Worm (Caenorhabditis elegans) whole organism, L1 larva: Measurements from ENCODE around the gene M176.10.

Source experiments
- C04F5.9 ChIP-seq: sonication (generic microtip); optimal IDR thresholded peaks from 2 replicates; lab custom pipeline; 2016; ENCODE audit warnings: missing genetic modification characterization, missing compliant biosample characterization
- C34B4.2 ChIP-seq: sonication (generic microtip); optimal IDR thresholded peaks from 2 replicates; lab custom pipeline; 2017; ENCODE audit warnings: mild to moderate bottlenecking, missing genetic modification characterization, missing compliant biosample characterization
- Y116A8C.19 ChIP-seq: sonication (generic microtip); optimal IDR thresholded peaks from 2 replicates; lab custom pipeline; 2016; ENCODE audit warnings: missing compliant biosample characterization, missing genetic modification characterization, borderline replicate concordance
- alr-1 ChIP-seq: fragments of 200-800 bp; sonication (Bioruptor generic); optimal IDR thresholded peaks from 2 replicates; lab custom pipeline; 2018; ENCODE audit warnings: borderline replicate concordance, mild to moderate bottlenecking, missing genetic modification characterization, missing compliant biosample characterization
- aly-2 ChIP-seq: fragments of 150-350 bp; optimal IDR thresholded peaks from 2 replicates; lab custom pipeline; 2014; ENCODE audit warnings: missing biosample characterization, missing genetic modification characterization
- ama-1 ChIP-seq: fragments of 150-350 bp; optimal IDR thresholded peaks from 2 replicates; lab custom pipeline; 2014
- blmp-1 ChIP-seq: fragments of 150-350 bp; optimal IDR thresholded peaks from 2 replicates; lab custom pipeline; 2014; ENCODE audit warnings: missing biosample characterization, missing genetic modification characterization
- ceh-63 ChIP-seq: fragments of 200-800 bp; sonication (Bioruptor generic); optimal IDR thresholded peaks from 2 replicates; lab custom pipeline; 2018; ENCODE audit warnings: mild to moderate bottlenecking, missing genetic modification characterization, missing compliant biosample characterization
- dpl-1 ChIP-seq, 3 experiments: fragments of 150-350 bp in 2 of 3; sonication (generic microtip) in 1 of 3; optimal IDR thresholded peaks; 2 replicates each; lab custom pipeline; 2014 to 2017; ENCODE audit warnings: missing biosample characterization in 3 of 3, missing genetic modification characterization in 3 of 3, missing genetic modification reagents in 3 of 3
- dsc-1 ChIP-seq: sonication (generic microtip); optimal IDR thresholded peaks from 2 replicates; lab custom pipeline; 2016; ENCODE audit warnings: mild to moderate bottlenecking, missing genetic modification characterization, missing compliant biosample characterization
- efl-1 ChIP-seq, 4 experiments: fragments of 150-350 bp; optimal IDR thresholded peaks in 3 of 4; peaks in 1 of 4; 1 replicate in 1 of 4; 2 replicates in 3 of 4; lab custom pipeline; 2014; ENCODE audit warnings: missing biosample characterization in 2 of 4, missing genetic modification characterization in 2 of 4, missing genetic modification reagents in 2 of 4
- efl-3 ChIP-seq: fragments of 200-800 bp; sonication (Bioruptor generic); optimal IDR thresholded peaks from 2 replicates; lab custom pipeline; 2018; ENCODE audit warnings: mild to moderate bottlenecking, missing genetic modification characterization, missing compliant biosample characterization
- elt-2 ChIP-seq: sonication (generic microtip); optimal IDR thresholded peaks from 2 replicates; lab custom pipeline; 2016; ENCODE audit warnings: missing genetic modification characterization, mild to moderate bottlenecking, inconsistent platforms, missing compliant biosample characterization, missing genetic modification reagents
- elt-3 ChIP-seq, 6 experiments: fragments of 150-350 bp in 1 of 6; sonication (generic microtip); optimal IDR thresholded peaks; 2 replicates each; lab custom pipeline; 2017 to 2018; ENCODE audit warnings: missing biosample characterization in 6 of 6, missing genetic modification characterization in 6 of 6, inconsistent platforms in 1 of 6
- fkh-8 ChIP-seq: sonication (generic microtip); optimal IDR thresholded peaks from 2 replicates; lab custom pipeline; 2016; ENCODE audit warnings: mild to moderate bottlenecking, missing genetic modification characterization, missing compliant biosample characterization
- hlh-17 ChIP-seq: fragments of 200-800 bp; sonication (Bioruptor generic); optimal IDR thresholded peaks from 2 replicates; lab custom pipeline; 2018; ENCODE audit warnings: missing genetic modification characterization, mild to moderate bottlenecking, missing compliant biosample characterization, moderate library complexity, borderline replicate concordance
- hpl-2 ChIP-seq: fragments of 150-350 bp; optimal IDR thresholded peaks from 2 replicates; lab custom pipeline; 2014; ENCODE audit warnings: missing biosample characterization, missing genetic modification reagents, missing genetic modification characterization
- irx-1 ChIP-seq: sonication (generic microtip); optimal IDR thresholded peaks from 2 replicates; lab custom pipeline; 2016; ENCODE audit warnings: missing genetic modification characterization, missing compliant biosample characterization
- lin-15B ChIP-seq: fragments of 150-350 bp; sonication (generic microtip); optimal IDR thresholded peaks from 3 replicates; lab custom pipeline; 2014; ENCODE audit warnings: missing biosample characterization, missing genetic modification characterization
- lin-35 ChIP-seq, 2 experiments: fragments of 150-350 bp; optimal IDR thresholded peaks; 2 replicates each; lab custom pipeline; 2014; ENCODE audit warnings: missing biosample characterization in 2 of 2, missing genetic modification characterization in 2 of 2, missing genetic modification reagents in 2 of 2
- lin-39 ChIP-seq: fragments of 150-350 bp; optimal IDR thresholded peaks from 2 replicates; lab custom pipeline; 2014; ENCODE audit warnings: missing biosample characterization, missing genetic modification reagents, missing genetic modification characterization
- mab-9 ChIP-seq: fragments of 200-800 bp; sonication (Bioruptor generic); IDR thresholded peaks from 2 replicates; pipeline ENCODE4 v1.3.6; 2022; ENCODE audit warnings: missing genetic modification reagents, missing genetic modification characterization, missing compliant biosample characterization
- nhr-12 ChIP-seq: sonication (generic microtip); optimal IDR thresholded peaks from 2 replicates; lab custom pipeline; 2017; ENCODE audit warnings: missing biosample characterization, missing genetic modification characterization
- nhr-19 ChIP-seq: fragments of 200-800 bp; sonication (Bioruptor generic); conservative IDR thresholded peaks from 2 replicates; pipeline ENCODE4 v1.3.6; 2022; ENCODE audit warnings: missing genetic modification characterization, missing compliant biosample characterization
- nhr-20 ChIP-seq: sonication (generic microtip); optimal IDR thresholded peaks from 2 replicates; lab custom pipeline; 2016; ENCODE audit warnings: mild to moderate bottlenecking, missing genetic modification characterization, missing compliant biosample characterization
- nhr-237 ChIP-seq: fragments of 150-350 bp; optimal IDR thresholded peaks from 2 replicates; lab custom pipeline; 2014; ENCODE audit warnings: missing biosample characterization, missing genetic modification characterization
- nhr-28 ChIP-seq: fragments of 150-350 bp; optimal IDR thresholded peaks from 2 replicates; lab custom pipeline; 2014; ENCODE audit warnings: missing biosample characterization, missing genetic modification characterization
- nhr-77 ChIP-seq: fragments of 150-350 bp; optimal IDR thresholded peaks from 2 replicates; lab custom pipeline; 2014; ENCODE audit warnings: missing biosample characterization, missing genetic modification characterization
- nhr-90 ChIP-seq: sonication (generic microtip); optimal IDR thresholded peaks from 2 replicates; lab custom pipeline; 2016; ENCODE audit warnings: mild to moderate bottlenecking, missing genetic modification characterization, missing compliant biosample characterization; ENCODE audit not compliant: poor library complexity
- snpc-4 ChIP-seq: fragments of 150-350 bp; optimal IDR thresholded peaks from 2 replicates; lab custom pipeline; 2014; ENCODE audit warnings: missing biosample characterization, missing genetic modification characterization
- snu-23 ChIP-seq: sonication (generic microtip); optimal IDR thresholded peaks from 2 replicates; lab custom pipeline; 2016; ENCODE audit warnings: missing genetic modification characterization, missing compliant biosample characterization
- sox-4 ChIP-seq: sonication (generic microtip); optimal IDR thresholded peaks from 2 replicates; lab custom pipeline; 2016; ENCODE audit warnings: missing genetic modification characterization, missing compliant biosample characterization
- sup-37 ChIP-seq: fragments of 200-800 bp; sonication (Bioruptor generic); optimal IDR thresholded peaks from 2 replicates; lab custom pipeline; 2018; ENCODE audit warnings: mild to moderate bottlenecking, missing genetic modification characterization, missing compliant biosample characterization
- swsn-7 ChIP-seq: sonication (generic microtip); optimal IDR thresholded peaks from 2 replicates; lab custom pipeline; 2016; ENCODE audit warnings: missing genetic modification characterization, missing compliant biosample characterization
- unc-130 ChIP-seq: fragments of 150-350 bp; optimal IDR thresholded peaks from 2 replicates; lab custom pipeline; 2017; ENCODE audit warnings: missing biosample characterization, missing genetic modification characterization, inconsistent platforms
- unc-30 ChIP-seq: sonication (generic microtip); optimal IDR thresholded peaks from 2 replicates; lab custom pipeline; 2017; ENCODE audit warnings: missing biosample characterization, missing genetic modification characterization
- unc-62 ChIP-seq: fragments of 150-350 bp; optimal IDR thresholded peaks from 2 replicates; lab custom pipeline; 2014; ENCODE audit warnings: missing biosample characterization, missing genetic modification reagents, missing genetic modification characterization
- zag-1 ChIP-seq: fragments of 150-350 bp; optimal IDR thresholded peaks from 2 replicates; lab custom pipeline; 2014; ENCODE audit warnings: missing biosample characterization, missing genetic modification characterization
- ztf-11 ChIP-seq, 2 experiments: sonication (generic microtip); optimal IDR thresholded peaks; 2 replicates each; lab custom pipeline; 2016 to 2017; ENCODE audit warnings: missing genetic modification characterization in 2 of 2, missing biosample characterization in 1 of 2, missing compliant biosample characterization in 1 of 2

M176.10 gene

DNA sequence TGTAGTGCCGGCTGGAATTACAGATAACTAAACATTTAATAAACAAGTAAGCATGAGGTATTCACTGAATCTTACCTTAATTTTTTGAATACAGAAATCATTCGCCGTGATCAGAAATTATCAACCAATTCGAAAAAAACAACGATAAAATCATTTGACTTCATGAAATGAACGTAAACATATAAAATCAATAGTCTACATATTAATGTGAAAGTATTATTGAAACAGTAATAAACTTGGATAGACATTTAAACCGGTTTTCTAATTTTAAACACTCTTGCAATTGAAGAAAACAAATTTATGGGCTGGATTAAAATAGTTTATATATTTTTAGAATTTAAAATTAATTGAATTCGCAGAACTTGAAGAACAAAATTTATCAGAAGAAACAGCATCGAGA lies 15.9 kb upstream of the M176.10 start, which contains the start of gene chil-16:
TSS of gene chil-16 (minus strand) at position 101 of the 400 bp plus-strand sequence.
- TF ChIP-seq Y116A8C.19 (tag; lab: Kevin White, UChicago) (no peak), snpc-4 (tag; lab: Kevin White, UChicago) (no peak)

DNA sequence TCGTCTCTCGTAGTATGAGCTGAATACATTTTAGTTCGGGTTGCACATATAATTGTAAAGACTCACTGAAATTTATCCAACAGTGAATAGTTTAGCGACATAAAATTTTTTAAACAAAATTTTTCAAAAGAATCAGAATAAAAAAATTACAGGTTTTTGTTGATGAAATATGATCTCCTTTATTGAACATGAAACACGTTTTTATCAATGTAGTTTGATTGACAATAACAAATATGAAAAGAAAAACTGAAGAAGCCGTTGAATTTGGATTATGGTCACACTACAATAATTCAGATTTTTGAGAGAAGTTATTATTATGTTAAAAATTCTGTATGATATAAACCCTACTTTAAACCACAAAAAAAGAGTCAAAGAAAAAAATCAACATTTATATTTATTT lies 14.1 kb upstream of the M176.10 start, which contains the start of gene chil-17:
TSS of gene chil-17 (minus strand) at position 101 of the 400 bp plus-strand sequence.
- TF ChIP-seq lin-15B (tag; lab: Kevin White, UChicago) (no peak), sup-37 (no peak), ztf-11 (tag; optimal IDR thresholded peaks at IDR 0.05; lab: Kevin White, UChicago) (no peak), C04F5.9 (no peak), dpl-1 (GFP tag; optimal IDR thresholded peaks at IDR 0.05; lab: Kevin White, UChicago) (no peak), elt-2 (tag; lab: Kevin White, UChicago) (no peak), hlh-17 (GFP tag; lab: Kevin White, UChicago) (no peak), C34B4.2 (tag; lab: Kevin White, UChicago) (no peak), dsc-1 (tag; lab: Kevin White, UChicago) (no peak), nhr-28 (tag; lab: Kevin White, UChicago) (no peak), mab-9 (GFP tag; lab: Robert Waterston, UW) (no peak), unc-130 (tag; lab: Kevin White, UChicago) (no peak), hpl-2 (no peak), nhr-12 (tag; lab: Kevin White, UChicago) (no peak), fkh-8 (no peak), ama-1 (lab: Kevin White, UChicago) (no peak), efl-3 (GFP tag; lab: Kevin White, UChicago) (no peak), sox-4 (no peak), irx-1 (tag; lab: Kevin White, UChicago) (no peak), lin-39 (tag; lab: Kevin White, UChicago) (no peak)
- TF ChIP-seq, all 84 proteins: peak for 0

- TF ChIP-seq snu-23 (no peak), nhr-90 (no peak), C34B4.2 (tag; lab: Kevin White, UChicago) (no peak), hlh-17 (GFP tag; lab: Kevin White, UChicago) (no peak), efl-3 (GFP tag; lab: Kevin White, UChicago) (no peak), efl-1 (optimal IDR thresholded peaks at IDR 0.05; lab: Kevin White, UChicago) (no peak), efl-1 (GFP tag; optimal IDR thresholded peaks at IDR 0.05 in 1 of 2; lab: Kevin White, UChicago) (no peak)
- TF ChIP-seq, all 84 proteins: peak for 0
These were observed 12.9 kb upstream of the M176.10 start for ce11 chrII:9438853-9439252.

DNA sequence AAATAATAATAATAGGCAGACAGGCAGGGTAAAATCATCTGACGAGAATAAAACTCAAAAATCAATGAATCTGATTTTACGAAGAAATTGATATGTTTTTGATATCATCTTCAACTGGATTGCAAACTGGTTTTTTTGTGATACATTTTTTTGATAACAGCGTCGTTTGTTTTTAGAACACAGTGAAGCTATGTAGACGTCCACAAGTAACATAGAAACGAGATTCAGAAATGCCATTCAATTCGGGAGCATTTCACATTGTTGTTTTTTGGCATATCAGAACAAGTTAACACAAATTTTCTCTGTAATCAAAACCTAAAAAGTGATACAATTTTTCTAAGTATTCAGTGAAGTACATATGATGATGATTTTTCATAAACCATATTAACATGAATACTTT lies 12.3 kb upstream of the M176.10 start, which contains the start of gene chil-13:
TSS of gene chil-13 (minus strand) at position 101 of the 400 bp plus-strand sequence.
- no peak for TF ChIP-seq C04F5.9
- no peak for TF ChIP-seq nhr-237
- TF ChIP-seq unc-30 (tag; lab: Kevin White, UChicago): no peak
- no peak for TF ChIP-seq snu-23
- TF ChIP-seq ceh-63 (GFP tag; lab: Kevin White, UChicago): no peak
- no peak for TF ChIP-seq sox-4
- TF ChIP-seq nhr-20 (tag; lab: Kevin White, UChicago): no peak
- TF ChIP-seq zag-1 (tag; lab: Kevin White, UChicago): no peak
- no peak for TF ChIP-seq alr-1 (tag; lab: Kevin White, UChicago)
- TF ChIP-seq dpl-1 (GFP tag; optimal IDR thresholded peaks at IDR 0.05; lab: Kevin White, UChicago): no peak
- no peak for TF ChIP-seq unc-62 (GFP tag; lab: Kevin White, UChicago)
- no peak for TF ChIP-seq aly-2
- TF ChIP-seq elt-3 (tag; optimal IDR thresholded peaks at IDR 0.05; lab: Kevin White, UChicago): peak in 1 of 6 experiments; percentile 33
- TF ChIP-seq nhr-77 (tag; lab: Kevin White, UChicago): no peak
- TF ChIP-seq nhr-19: no peak
- peak; percentile 9 for TF ChIP-seq blmp-1
- peak in 1 of 2 experiments; percentile 0 for TF ChIP-seq lin-35 (GFP tag; optimal IDR thresholded peaks at IDR 0.05; lab: Kevin White, UChicago)
- TF ChIP-seq swsn-7 (tag; lab: Kevin White, UChicago): no peak
- TF ChIP-seq dsc-1 (tag; lab: Kevin White, UChicago): no peak
